Worm (Caenorhabditis elegans) whole organism, late embryonic: ENCODE data around the gene dep-1.

Experiments used
- C38D4.7 ChIP-seq: fragments of 200-800 bp; sonication (Bioruptor generic); optimal IDR thresholded peaks from 2 replicates; lab custom pipeline; 2018; ENCODE audit warnings: mild to moderate bottlenecking, missing genetic modification characterization, moderate library complexity, missing compliant biosample characterization
- T23F11.4 ChIP-seq: fragments of 200-800 bp; sonication (Bioruptor generic); optimal IDR thresholded peaks from 2 replicates; lab custom pipeline; 2018; ENCODE audit warnings: mild to moderate bottlenecking, missing genetic modification characterization, missing compliant biosample characterization
- ahr-1 ChIP-seq: sonication (generic microtip); optimal IDR thresholded peaks from 2 replicates; lab custom pipeline; 2016; ENCODE audit warnings: missing genetic modification characterization, missing compliant biosample characterization
- ama-1 ChIP-seq: fragments of 150-350 bp; optimal IDR thresholded peaks from 2 replicates; lab custom pipeline; 2014
- ceh-14 ChIP-seq: sonication (generic microtip); optimal IDR thresholded peaks from 2 replicates; lab custom pipeline; 2016; ENCODE audit warnings: missing genotype, missing genetic modification characterization, missing compliant biosample characterization
- ceh-18 ChIP-seq: sonication (generic microtip); optimal IDR thresholded peaks from 2 replicates; lab custom pipeline; 2016; ENCODE audit warnings: missing genetic modification characterization, missing compliant biosample characterization
- ceh-19 ChIP-seq: fragments of 200-800 bp; sonication (Bioruptor generic); optimal IDR thresholded peaks from 2 replicates; lab custom pipeline; 2018; ENCODE audit warnings: mild to moderate bottlenecking, missing genetic modification characterization, missing compliant biosample characterization
- ceh-22 ChIP-seq: sonication (generic microtip); optimal IDR thresholded peaks from 2 replicates; lab custom pipeline; 2017; ENCODE audit warnings: missing biosample characterization, missing genetic modification characterization
- ceh-31 ChIP-seq: sonication (generic microtip); optimal IDR thresholded peaks from 2 replicates; lab custom pipeline; 2016; ENCODE audit warnings: missing genetic modification characterization, missing compliant biosample characterization
- ceh-34 ChIP-seq: sonication (generic microtip); optimal IDR thresholded peaks from 2 replicates; lab custom pipeline; 2016; ENCODE audit warnings: mild to moderate bottlenecking, missing genetic modification characterization, missing compliant biosample characterization
- ceh-45 ChIP-seq: fragments of 200-800 bp; sonication (Bioruptor generic); IDR thresholded peaks from 2 replicates; pipeline ENCODE4 v1.3.6; 2022; ENCODE audit warnings: missing genetic modification reagents, missing genetic modification characterization, missing compliant biosample characterization
- ceh-48 ChIP-seq: sonication (generic microtip); optimal IDR thresholded peaks from 2 replicates; lab custom pipeline; 2016; ENCODE audit warnings: missing genetic modification characterization, inconsistent platforms, missing compliant biosample characterization
- ceh-6 ChIP-seq: fragments of 200-800 bp; sonication (Bioruptor generic); optimal IDR thresholded peaks from 2 replicates; lab custom pipeline; 2018; ENCODE audit warnings: mild to moderate bottlenecking, missing genetic modification characterization, missing compliant biosample characterization
- dve-1 ChIP-seq: sonication (generic microtip); optimal IDR thresholded peaks from 2 replicates; lab custom pipeline; 2017; ENCODE audit warnings: antibody characterized with exemption, mild to moderate bottlenecking, missing genetic modification characterization, missing compliant biosample characterization
- elt-4 ChIP-seq: sonication (generic microtip); optimal IDR thresholded peaks from 2 replicates; lab custom pipeline; 2016; ENCODE audit warnings: missing genetic modification characterization, missing compliant biosample characterization
- fax-1 ChIP-seq: sonication (generic microtip); optimal IDR thresholded peaks from 2 replicates; lab custom pipeline; 2016; ENCODE audit warnings: missing genotype, missing genetic modification characterization, missing compliant biosample characterization
- hlh-13 ChIP-seq: fragments of 200-800 bp; sonication (Bioruptor generic); optimal IDR thresholded peaks from 2 replicates; lab custom pipeline; 2018; ENCODE audit warnings: mild to moderate bottlenecking, missing genetic modification characterization, missing compliant biosample characterization
- hlh-30 ChIP-seq: sonication (generic microtip); optimal IDR thresholded peaks from 2 replicates; lab custom pipeline; 2017; ENCODE audit warnings: antibody characterized with exemption, missing genetic modification characterization, missing compliant biosample characterization; ENCODE audit not compliant: insufficient read depth
- hlh-8 ChIP-seq: sonication (generic microtip); optimal IDR thresholded peaks from 2 replicates; lab custom pipeline; 2016; ENCODE audit warnings: missing genotype, missing genetic modification characterization, missing compliant biosample characterization
- madf-2 ChIP-seq: sonication (generic microtip); optimal IDR thresholded peaks from 2 replicates; lab custom pipeline; 2017; ENCODE audit warnings: missing genetic modification characterization, missing compliant biosample characterization
- mec-3 ChIP-seq: sonication (generic microtip); optimal IDR thresholded peaks from 2 replicates; lab custom pipeline; 2016; ENCODE audit warnings: borderline replicate concordance, missing genetic modification characterization, missing compliant biosample characterization
- nfya-1 ChIP-seq: sonication (generic microtip); optimal IDR thresholded peaks from 2 replicates; lab custom pipeline; 2017; ENCODE audit warnings: missing genetic modification characterization, mild to moderate bottlenecking, missing compliant biosample characterization, antibody characterized with exemption, moderate library complexity
- nhr-11 ChIP-seq: fragments of 150-350 bp; optimal IDR thresholded peaks from 2 replicates; lab custom pipeline; 2014; ENCODE audit warnings: missing biosample characterization, missing genetic modification characterization
- npax-4 ChIP-seq: sonication (generic microtip); optimal IDR thresholded peaks from 2 replicates; lab custom pipeline; 2016; ENCODE audit warnings: missing genetic modification characterization, missing compliant biosample characterization
- pha-2 ChIP-seq: sonication (generic microtip); optimal IDR thresholded peaks from 2 replicates; lab custom pipeline; 2017; ENCODE audit warnings: mild to moderate bottlenecking, missing genetic modification characterization, missing compliant biosample characterization
- pros-1 ChIP-seq: fragments of 150-350 bp; optimal IDR thresholded peaks from 2 replicates; lab custom pipeline; 2014; ENCODE audit warnings: missing biosample characterization, missing genetic modification reagents, missing genetic modification characterization
- ref-2 ChIP-seq: sonication (generic microtip); optimal IDR thresholded peaks from 2 replicates; lab custom pipeline; 2016; ENCODE audit warnings: missing genetic modification characterization, missing compliant biosample characterization
- sdc-2 ChIP-seq: sonication (generic microtip); optimal IDR thresholded peaks from 2 replicates; lab custom pipeline; 2016; ENCODE audit warnings: missing genotype, missing genetic modification characterization, missing compliant biosample characterization
- sox-2 ChIP-seq: fragments of 200-800 bp; sonication (Bioruptor generic); IDR thresholded peaks from 2 replicates; pipeline ENCODE4 v1.3.6; 2022; ENCODE audit warnings: missing genetic modification reagents, missing genetic modification characterization, missing compliant biosample characterization
- tbx-2 ChIP-seq: sonication (generic microtip); optimal IDR thresholded peaks from 2 replicates; lab custom pipeline; 2016; ENCODE audit warnings: missing genetic modification characterization, missing compliant biosample characterization
- tbx-7 ChIP-seq: sonication (generic microtip); optimal IDR thresholded peaks from 2 replicates; lab custom pipeline; 2016; ENCODE audit warnings: missing genotype, missing genetic modification characterization, missing compliant biosample characterization
- unc-3 ChIP-seq, 2 experiments: fragments of 200-800 bp in 1 of 2; sonication (Bioruptor generic) in 1 of 2; sonication (generic microtip) in 1 of 2; conservative IDR thresholded peaks in 1 of 2; optimal IDR thresholded peaks in 1 of 2; 2 replicates each; pipeline versions ENCODE4 v1.3.6 to Lab custom; 2016 to 2022; ENCODE audit warnings: missing compliant biosample characterization in 2 of 2, missing genetic modification characterization in 2 of 2, missing genetic modification reagents in 1 of 2
- unc-42 ChIP-seq: sonication (generic microtip); optimal IDR thresholded peaks from 2 replicates; lab custom pipeline; 2016; ENCODE audit warnings: missing genotype, missing genetic modification characterization, missing compliant biosample characterization
- zip-5 ChIP-seq: sonication (generic microtip); optimal IDR thresholded peaks from 2 replicates; lab custom pipeline; 2016; ENCODE audit warnings: missing genetic modification characterization, missing compliant biosample characterization

Gene dep-1

DNA sequence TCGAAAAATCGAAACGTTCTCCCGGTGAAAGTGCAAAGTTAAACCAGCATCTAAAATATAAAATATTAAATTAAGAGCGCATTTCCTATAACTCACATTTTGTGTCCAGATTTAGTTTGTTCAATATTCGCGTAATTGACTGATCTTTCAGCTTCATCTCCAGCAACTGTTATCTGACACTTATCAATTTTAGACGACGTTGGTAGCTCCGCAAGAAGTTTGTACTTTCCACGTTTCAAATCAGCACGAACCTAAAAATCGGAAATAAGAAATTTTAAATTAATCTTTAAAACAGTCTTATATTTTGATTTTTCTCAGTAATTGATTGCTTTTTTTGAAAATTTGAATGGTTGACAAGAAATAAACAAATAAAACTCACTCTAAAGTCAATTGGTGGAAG lies 2.0 kb downstream of the dep-1 start:
- no peak for TF ChIP-seq ceh-19 (GFP tag; lab: Kevin White, UChicago)
- TF ChIP-seq ceh-6 (GFP tag; lab: Kevin White, UChicago): no peak
- TF ChIP-seq ama-1 (lab: Kevin White, UChicago): no peak
- TF ChIP-seq madf-2 (tag; lab: Kevin White, UChicago): no peak
- TF ChIP-seq mec-3 (tag; lab: Kevin White, UChicago): no peak
- TF ChIP-seq npax-4 (tag; lab: Kevin White, UChicago): no peak
- no peak for TF ChIP-seq unc-42 (tag; lab: Kevin White, UChicago)
- no peak for TF ChIP-seq fax-1
- TF ChIP-seq ceh-48 (tag; lab: Kevin White, UChicago): no peak
- TF ChIP-seq dve-1 (tag; lab: Kevin White, UChicago): no peak
- no peak for TF ChIP-seq T23F11.4 (GFP tag; lab: Kevin White, UChicago)
- no peak for TF ChIP-seq C38D4.7 (GFP tag; lab: Kevin White, UChicago)
- no peak for TF ChIP-seq pros-1 (tag; lab: Kevin White, UChicago)
- no peak for TF ChIP-seq elt-4 (tag; lab: Kevin White, UChicago)
- TF ChIP-seq zip-5 (tag; lab: Kevin White, UChicago): no peak
- TF ChIP-seq tbx-2: no peak
- TF ChIP-seq ceh-45 (GFP tag; lab: Robert Waterston, UW): no peak

DNA sequence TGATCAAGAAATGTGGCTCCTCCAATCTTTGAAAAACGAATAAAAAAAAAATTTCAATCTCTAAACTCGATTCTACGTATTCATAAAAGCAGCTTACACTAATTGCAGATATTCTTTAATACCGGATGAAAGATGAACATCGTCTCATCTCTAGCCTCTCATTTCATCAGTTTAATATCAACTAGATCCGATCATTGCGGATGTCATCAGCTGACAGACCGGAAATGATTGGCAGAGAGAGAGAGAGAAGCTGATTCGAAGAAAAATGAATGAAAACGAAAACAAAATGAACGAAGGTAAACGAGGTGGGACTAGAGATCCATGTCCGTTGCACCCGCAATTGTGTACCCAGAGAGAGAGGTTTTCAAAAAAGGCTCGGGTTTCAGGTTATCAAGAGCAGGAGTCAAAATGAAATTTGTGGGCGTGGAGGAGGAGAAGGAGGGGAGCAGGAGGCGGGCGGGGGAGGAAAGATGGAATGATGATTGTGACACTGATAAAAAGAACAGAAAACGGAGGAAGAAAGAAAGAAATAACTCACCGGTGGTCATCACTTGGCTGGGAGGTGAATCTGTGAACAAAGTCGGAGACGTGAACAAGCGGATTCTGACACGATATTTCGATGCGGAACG lies 4.6 kb downstream of the dep-1 start:
- peak; percentile 1 for TF ChIP-seq ceh-18 (tag; lab: Kevin White, UChicago)
- TF ChIP-seq unc-3 (GFP tag; conservative IDR thresholded peaks at IDR 0.05; lab: Robert Waterston, UW): no peak
- no peak for TF ChIP-seq unc-3 (tag; optimal IDR thresholded peaks at IDR 0.05; lab: Kevin White, UChicago)
- TF ChIP-seq ceh-19 (GFP tag; lab: Kevin White, UChicago): peak; percentile 17
- no peak for TF ChIP-seq ceh-14 (tag; lab: Kevin White, UChicago)

DNA sequence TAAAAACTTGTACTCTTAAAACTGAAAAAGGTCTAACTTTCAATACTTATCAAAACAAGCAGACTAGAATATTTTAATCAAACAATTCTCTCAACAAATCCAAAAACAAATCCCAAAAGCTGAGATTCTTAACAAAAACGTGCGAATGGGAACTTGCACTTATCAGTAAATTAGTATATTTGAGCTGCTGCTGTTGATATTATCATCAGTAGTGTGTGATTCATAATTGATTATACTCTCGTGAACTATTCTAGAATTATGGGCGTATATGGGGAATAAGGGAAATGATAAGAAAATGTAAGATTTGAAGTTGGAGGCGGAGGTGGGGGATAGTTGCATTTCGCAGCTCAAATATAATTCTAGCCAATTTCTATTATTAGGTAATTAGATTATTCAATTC lies 5.4 kb downstream of the dep-1 start:
- TF ChIP-seq C38D4.7 (GFP tag; lab: Kevin White, UChicago): no peak
- TF ChIP-seq nfya-1: no peak

DNA sequence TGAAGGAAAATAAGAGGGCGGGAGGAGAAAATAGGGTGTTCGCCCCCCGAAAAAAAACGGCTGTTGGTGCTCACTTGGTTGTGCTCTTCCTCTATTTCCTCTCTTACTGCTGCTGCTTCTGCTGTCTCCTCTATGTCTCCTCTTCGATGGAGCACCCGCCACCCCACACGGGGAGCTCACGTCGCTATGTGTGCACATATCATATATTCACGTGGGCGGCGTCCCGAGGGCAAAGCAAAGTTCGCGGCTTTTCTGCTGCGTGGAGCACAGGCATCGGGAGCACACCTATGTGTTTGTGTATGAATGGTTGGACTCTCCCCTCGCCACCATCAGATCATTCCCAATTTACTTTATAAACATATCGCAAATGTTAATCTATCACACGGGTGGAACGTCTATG lies 6.3 kb downstream of the dep-1 start:
- TF ChIP-seq ceh-34 (tag; lab: Kevin White, UChicago): peak; percentile 61
- TF ChIP-seq hlh-30 (tag; lab: Kevin White, UChicago): peak; percentile 65
- TF ChIP-seq nhr-11 (tag; lab: Kevin White, UChicago): no peak
- TF ChIP-seq tbx-7 (tag; lab: Kevin White, UChicago): no peak
- TF ChIP-seq ahr-1: no peak
- TF ChIP-seq sdc-2: peak; percentile 39
- no peak for TF ChIP-seq ama-1 (lab: Kevin White, UChicago)
- no peak for TF ChIP-seq sox-2 (GFP tag; lab: Robert Waterston, UW)
- TF ChIP-seq mec-3 (tag; lab: Kevin White, UChicago): peak; percentile 64
- peak; percentile 23 for TF ChIP-seq elt-4 (tag; lab: Kevin White, UChicago)
- TF ChIP-seq hlh-8 (tag; lab: Kevin White, UChicago): no peak
- TF ChIP-seq T23F11.4 (GFP tag; lab: Kevin White, UChicago): no peak
- TF ChIP-seq ref-2 (tag; lab: Kevin White, UChicago): peak; percentile 14
- TF ChIP-seq hlh-13 (GFP tag; lab: Kevin White, UChicago): no peak
- TF ChIP-seq ceh-22: no peak
- TF ChIP-seq ceh-31 (tag; lab: Kevin White, UChicago): peak; percentile 9
- no peak for TF ChIP-seq pha-2 (tag; lab: Kevin White, UChicago)
- peak; percentile 42 for TF ChIP-seq ceh-18 (tag; lab: Kevin White, UChicago)
